Worm (Caenorhabditis elegans) whole organism, L2 larva: Measurements from ENCODE around the gene sra-35.

ENCODE experiments used
- C34F6.9 ChIP-seq: fragments of 150-350 bp; optimal IDR thresholded peaks from 2 replicates; lab custom pipeline; 2014; ENCODE audit warnings: missing biosample characterization, missing genetic modification characterization
- F13H6.1 ChIP-seq: sonication (generic microtip); optimal IDR thresholded peaks from 2 replicates; lab custom pipeline; 2016; ENCODE audit warnings: missing genetic modification characterization, missing compliant biosample characterization
- R02D3.7 ChIP-seq: fragments of 150-350 bp; optimal IDR thresholded peaks from 2 replicates; lab custom pipeline; 2014; ENCODE audit warnings: missing biosample characterization, missing genetic modification characterization
- ZK546.5 ChIP-seq: sonication (generic microtip); optimal IDR thresholded peaks from 2 replicates; lab custom pipeline; 2017; ENCODE audit warnings: missing biosample characterization, missing genetic modification characterization
- alr-1 ChIP-seq: fragments of 150-350 bp; optimal IDR thresholded peaks from 2 replicates; lab custom pipeline; 2014; ENCODE audit warnings: missing biosample characterization, missing genetic modification characterization
- blmp-1 ChIP-seq: sonication (generic microtip); optimal IDR thresholded peaks from 2 replicates; lab custom pipeline; 2017; ENCODE audit warnings: missing genetic modification characterization, mild to moderate bottlenecking, missing compliant biosample characterization, antibody characterized with exemption, moderate library complexity; ENCODE audit not compliant: insufficient read depth
- ceh-82 ChIP-seq: fragments of 150-350 bp; optimal IDR thresholded peaks from 2 replicates; lab custom pipeline; 2014; ENCODE audit warnings: missing biosample characterization, missing genetic modification characterization
- crh-2 ChIP-seq: sonication (generic microtip); optimal IDR thresholded peaks from 2 replicates; lab custom pipeline; 2017; ENCODE audit warnings: missing biosample characterization, missing genetic modification characterization
- dmd-4 ChIP-seq: sonication (generic microtip); optimal IDR thresholded peaks from 2 replicates; lab custom pipeline; 2017; ENCODE audit warnings: missing biosample characterization, missing genetic modification characterization
- egl-27 ChIP-seq: sonication (generic microtip); optimal IDR thresholded peaks from 3 replicates; lab custom pipeline; 2017; ENCODE audit warnings: missing biosample characterization, missing genetic modification reagents, missing genetic modification characterization
- gmeb-1 ChIP-seq: fragments of 150-350 bp; optimal IDR thresholded peaks from 2 replicates; lab custom pipeline; 2014; ENCODE audit warnings: missing biosample characterization, missing genetic modification characterization
- lin-11 ChIP-seq: fragments of 150-350 bp; sonication (generic microtip); optimal IDR thresholded peaks from 2 replicates; lab custom pipeline; 2014; ENCODE audit warnings: missing biosample characterization, missing genetic modification characterization, inconsistent platforms, mixed read lengths
- lsy-2 ChIP-seq, 2 experiments: fragments of 150-350 bp in 1 of 2; sonication (generic microtip) in 1 of 2; optimal IDR thresholded peaks; 2 replicates each; lab custom pipeline; 2014 to 2017; ENCODE audit warnings: missing biosample characterization in 2 of 2, missing genetic modification characterization in 2 of 2
- mab-5 ChIP-seq: fragments of 150-350 bp; optimal IDR thresholded peaks from 2 replicates; lab custom pipeline; 2014; ENCODE audit warnings: missing biosample characterization, missing genetic modification characterization
- mbf-1 ChIP-seq: sonication (generic microtip); optimal IDR thresholded peaks from 2 replicates; lab custom pipeline; 2017; ENCODE audit warnings: missing biosample characterization, missing genetic modification characterization
- nhr-10 ChIP-seq: sonication (generic microtip); optimal IDR thresholded peaks from 2 replicates; lab custom pipeline; 2017; ENCODE audit warnings: missing biosample characterization, missing genetic modification characterization
- nhr-129 ChIP-seq: fragments of 150-350 bp; optimal IDR thresholded peaks from 2 replicates; lab custom pipeline; 2014; ENCODE audit warnings: missing biosample characterization, missing genetic modification characterization
- nhr-21 ChIP-seq: fragments of 150-350 bp; optimal IDR thresholded peaks from 2 replicates; lab custom pipeline; 2014; ENCODE audit warnings: missing biosample characterization, missing genetic modification characterization
- nhr-23 ChIP-seq: fragments of 150-350 bp; optimal IDR thresholded peaks from 2 replicates; lab custom pipeline; 2014; ENCODE audit warnings: missing biosample characterization, missing genetic modification reagents, missing genetic modification characterization
- nhr-237 ChIP-seq: fragments of 150-350 bp; optimal IDR thresholded peaks from 2 replicates; lab custom pipeline; 2014; ENCODE audit warnings: missing biosample characterization, missing genetic modification characterization
- nhr-25 ChIP-seq: fragments of 150-350 bp; sonication (generic microtip); optimal IDR thresholded peaks from 3 replicates; lab custom pipeline; 2014; ENCODE audit warnings: missing biosample characterization, missing genetic modification characterization
- nhr-6 ChIP-seq: fragments of 150-350 bp; optimal IDR thresholded peaks from 2 replicates; lab custom pipeline; 2014; ENCODE audit warnings: missing biosample characterization, missing genetic modification characterization
- nhr-77 ChIP-seq: fragments of 150-350 bp; optimal IDR thresholded peaks from 2 replicates; lab custom pipeline; 2014; ENCODE audit warnings: missing biosample characterization, missing genetic modification characterization
- peb-1 ChIP-seq: fragments of 150-350 bp; optimal IDR thresholded peaks from 2 replicates; lab custom pipeline; 2014; ENCODE audit warnings: missing biosample characterization, missing genetic modification characterization
- skn-1 ChIP-seq: sonication (generic microtip); optimal IDR thresholded peaks from 2 replicates; lab custom pipeline; 2017; ENCODE audit warnings: missing biosample characterization, missing genetic modification characterization
- sma-3 ChIP-seq: sonication (generic microtip); optimal IDR thresholded peaks from 2 replicates; lab custom pipeline; 2016; ENCODE audit warnings: missing genetic modification reagents, missing genetic modification characterization, missing compliant biosample characterization
- sma-9 ChIP-seq, 2 experiments: fragments of 150-350 bp in 1 of 2; sonication (generic microtip) in 1 of 2; optimal IDR thresholded peaks; 2 replicates each; lab custom pipeline; 2014 to 2016; ENCODE audit warnings: missing genetic modification characterization in 2 of 2, mild to moderate bottlenecking in 1 of 2, missing biosample characterization in 1 of 2, missing compliant biosample characterization in 1 of 2, missing genetic modification reagents in 1 of 2, moderate library complexity in 1 of 2
- unc-39 ChIP-seq: fragments of 150-350 bp; optimal IDR thresholded peaks from 2 replicates; lab custom pipeline; 2014; ENCODE audit warnings: missing biosample characterization, missing genetic modification characterization
- unc-55 ChIP-seq: fragments of 150-350 bp; sonication (generic microtip); optimal IDR thresholded peaks from 3 replicates; lab custom pipeline; 2014; ENCODE audit warnings: missing biosample characterization, missing genetic modification reagents, missing genetic modification characterization
- unc-62 ChIP-seq: fragments of 150-350 bp; optimal IDR thresholded peaks from 2 replicates; lab custom pipeline; 2014; ENCODE audit warnings: missing biosample characterization, missing genetic modification reagents, missing genetic modification characterization
- zag-1 ChIP-seq: fragments of 150-350 bp; optimal IDR thresholded peaks from 2 replicates; lab custom pipeline; 2014; ENCODE audit warnings: missing biosample characterization, missing genetic modification characterization
- ztf-1 ChIP-seq: fragments of 200-800 bp; sonication (Bioruptor generic); conservative IDR thresholded peaks from 2 replicates; pipeline ENCODE4 v1.3.6; 2022; ENCODE audit warnings: missing genetic modification characterization, missing compliant biosample characterization
- ztf-4 ChIP-seq: fragments of 150-350 bp; optimal IDR thresholded peaks from 2 replicates; lab custom pipeline; 2014; ENCODE audit warnings: missing biosample characterization, missing genetic modification characterization

sra-35 gene

ce11 chrII:4531880-4532279 lies 4.2 kb upstream of the sra-35 start, which contains the start of gene sra-32:
Gene sra-32 (minus strand): TSS chrII:4531980.
- TF ChIP-seq nhr-237: no peak
- TF ChIP-seq nhr-25 (tag; lab: Kevin White, UChicago): no peak
- no peak for TF ChIP-seq mab-5 (tag; lab: Kevin White, UChicago)
- TF ChIP-seq peb-1: no peak
- TF ChIP-seq lin-11 (tag; lab: Kevin White, UChicago): no peak
- TF ChIP-seq nhr-6 (tag; lab: Kevin White, UChicago): no peak
- no peak for TF ChIP-seq unc-62 (GFP tag; lab: Kevin White, UChicago)
- TF ChIP-seq crh-2 (tag; lab: Kevin White, UChicago): no peak
- TF ChIP-seq ztf-4 (tag; lab: Kevin White, UChicago): no peak
- no peak for TF ChIP-seq gmeb-1 (tag; lab: Kevin White, UChicago)
- no peak for TF ChIP-seq alr-1 (tag; lab: Kevin White, UChicago)
- no peak for TF ChIP-seq nhr-23 (tag; lab: Kevin White, UChicago)
- TF ChIP-seq unc-55 (GFP tag; lab: Kevin White, UChicago): no peak
- no peak for TF ChIP-seq ZK546.5 (tag; lab: Kevin White, UChicago)
- TF ChIP-seq ztf-1 (GFP tag; lab: Robert Waterston, UW): no peak
- no peak for TF ChIP-seq nhr-21 (tag; lab: Kevin White, UChicago)
- TF ChIP-seq skn-1 (tag; lab: Kevin White, UChicago): no peak

- no peak for TF ChIP-seq nhr-77 (tag; lab: Kevin White, UChicago)
- TF ChIP-seq unc-39: no peak
- TF ChIP-seq lin-11 (tag; lab: Kevin White, UChicago): no peak
- TF ChIP-seq R02D3.7: no peak
- no peak for TF ChIP-seq mab-5 (tag; lab: Kevin White, UChicago)
- TF ChIP-seq nhr-21 (tag; lab: Kevin White, UChicago): no peak
- no peak for TF ChIP-seq nhr-129 (tag; lab: Kevin White, UChicago)
- TF ChIP-seq dmd-4 (tag; lab: Kevin White, UChicago): no peak
- TF ChIP-seq mbf-1 (tag; lab: Kevin White, UChicago): no peak
- TF ChIP-seq nhr-23 (tag; lab: Kevin White, UChicago): no peak
Observed at ce11 chrII:4525185-4525584, 2.5 kb downstream of the sra-35 start.

- TF ChIP-seq egl-27 (tag; lab: Kevin White, UChicago) (no peak), blmp-1 (tag; lab: Kevin White, UChicago) (no peak), unc-55 (GFP tag; lab: Kevin White, UChicago) (no peak), nhr-129 (tag; lab: Kevin White, UChicago) (no peak), R02D3.7 (no peak), ztf-4 (tag; lab: Kevin White, UChicago) (no peak), nhr-10 (no peak), zag-1 (tag; lab: Kevin White, UChicago) (no peak), ceh-82 (tag; lab: Kevin White, UChicago) (no peak), sma-3 (GFP tag; lab: Kevin White, UChicago) (no peak), dmd-4 (tag; lab: Kevin White, UChicago) (no peak)
Observed at ce11 chrII:4523122-4523672, 4.5 kb downstream of the sra-35 start, which contains the start of the genes B0304.4 and B0304.2. Gene B0304.4 (minus strand): TSS chrII:4523222. Gene B0304.2 (plus strand): TSS chrII:4523622.

- TF ChIP-seq F13H6.1 (tag; lab: Kevin White, UChicago) (peak; percentile 32), lsy-2 (tag; optimal IDR thresholded peaks at IDR 0.05; lab: Kevin White, UChicago) (peak in 1 of 2 experiments; percentile 45), mab-5 (tag; lab: Kevin White, UChicago) (no peak)
Observed at ce11 chrII:4519976-4520594, 7.6 kb downstream of the sra-35 start.

- TF ChIP-seq sma-9 (GFP tag; optimal IDR thresholded peaks at IDR 0.05; lab: Kevin White, UChicago): peak; percentile 56
- no peak for TF ChIP-seq sma-9 (tag; optimal IDR thresholded peaks at IDR 0.05; lab: Kevin White, UChicago)
- peak; percentile 4 for TF ChIP-seq ztf-4 (tag; lab: Kevin White, UChicago)
- no peak for TF ChIP-seq zag-1 (tag; lab: Kevin White, UChicago)
- TF ChIP-seq nhr-129 (tag; lab: Kevin White, UChicago): peak; percentile 66
- TF ChIP-seq lsy-2 (tag; optimal IDR thresholded peaks at IDR 0.05; lab: Kevin White, UChicago): peak; percentile 16 to 83
- TF ChIP-seq R02D3.7: no peak
- no peak for TF ChIP-seq nhr-25 (tag; lab: Kevin White, UChicago)
- TF ChIP-seq blmp-1 (tag; lab: Kevin White, UChicago): no peak
- TF ChIP-seq F13H6.1 (tag; lab: Kevin White, UChicago): peak; percentile 71
- TF ChIP-seq C34F6.9: peak; percentile 0
Observed at ce11 chrII:4518300-4518907, 9.3 kb downstream of the sra-35 start, which contains the start of gene hlh-1. Gene hlh-1 (plus strand): TSS chrII:4518574.
